Worm (Caenorhabditis elegans) whole organism, L4 larva: Measurements from ENCODE around the gene B0391.14.

ENCODE experiments used
- D1046.2 ChIP-seq: fragments of 200-800 bp; sonication (Bioruptor generic); IDR thresholded peaks from 2 replicates; pipeline ENCODE4 v1.3.6; 2022; ENCODE audit warnings: missing genetic modification characterization, missing compliant biosample characterization
- F37D6.2 ChIP-seq: sonication (generic microtip); optimal IDR thresholded peaks from 2 replicates; lab custom pipeline; 2016; ENCODE audit warnings: mild to moderate bottlenecking, missing genetic modification characterization, missing compliant biosample characterization
- T26A8.4 ChIP-seq: fragments of 200-800 bp; sonication (Bioruptor generic); IDR thresholded peaks from 2 replicates; pipeline ENCODE4 v1.3.6; 2022; ENCODE audit warnings: missing genetic modification characterization, missing compliant biosample characterization
- Y48G9A.11 ChIP-seq: fragments of 200-800 bp; sonication (Bioruptor generic); IDR thresholded peaks from 2 replicates; pipeline ENCODE4 v1.3.6; 2022; ENCODE audit warnings: missing genetic modification reagents, missing genetic modification characterization, missing compliant biosample characterization
- Y5F2A.4 ChIP-seq: fragments of 200-800 bp; sonication (Bioruptor generic); optimal IDR thresholded peaks from 2 replicates; lab custom pipeline; 2018; ENCODE audit warnings: mild to moderate bottlenecking, missing genetic modification characterization, missing compliant biosample characterization
- Y75B8A.6 ChIP-seq: fragments of 200-800 bp; sonication (Bioruptor generic); IDR thresholded peaks from 2 replicates; pipeline ENCODE4 v1.3.6; 2022; ENCODE audit warnings: missing genetic modification reagents, missing genetic modification characterization, missing compliant biosample characterization
- ZK337.2 ChIP-seq: fragments of 200-800 bp; sonication (Bioruptor generic); IDR thresholded peaks from 2 replicates; pipeline ENCODE4 v1.3.6; 2022; ENCODE audit warnings: missing genetic modification reagents, missing genetic modification characterization, missing compliant biosample characterization
- ZK546.5 ChIP-seq, 2 experiments: sonication (generic microtip); optimal IDR thresholded peaks; 2 replicates each; lab custom pipeline; 2017; ENCODE audit warnings: missing biosample characterization in 2 of 2, missing genetic modification characterization in 2 of 2
- aha-1 ChIP-seq: fragments of 150-350 bp; peaks from one replicate; lab custom pipeline; 2014; ENCODE audit warnings: missing biosample characterization, missing genetic modification characterization
- ceh-20 ChIP-seq: fragments of 200-800 bp; sonication (Bioruptor generic); IDR thresholded peaks from 2 replicates; pipeline ENCODE4 v1.3.6; 2022; ENCODE audit warnings: missing genetic modification reagents, missing genetic modification characterization, missing compliant biosample characterization
- ceh-28 ChIP-seq: fragments of 150-350 bp; optimal IDR thresholded peaks from 2 replicates; lab custom pipeline; 2014; ENCODE audit warnings: missing biosample characterization, missing genetic modification reagents, missing genetic modification characterization
- ceh-44 ChIP-seq: fragments of 200-800 bp; sonication (Bioruptor generic); IDR thresholded peaks from 2 replicates; pipeline ENCODE4 v1.3.6; 2022; ENCODE audit warnings: missing genetic modification reagents, missing genetic modification characterization, missing compliant biosample characterization
- dmd-6 ChIP-seq: fragments of 200-800 bp; sonication (Bioruptor generic); IDR thresholded peaks from 2 replicates; pipeline ENCODE4 v1.3.6; 2022; ENCODE audit warnings: missing genetic modification reagents, missing genetic modification characterization, missing compliant biosample characterization
- dmd-9 ChIP-seq: fragments of 200-800 bp; sonication (Bioruptor generic); IDR thresholded peaks from 2 replicates; pipeline ENCODE4 v1.3.6; 2022; ENCODE audit warnings: missing genetic modification reagents, missing genetic modification characterization, missing compliant biosample characterization
- dpl-1 ChIP-seq: fragments of 150-350 bp; optimal IDR thresholded peaks from 2 replicates; lab custom pipeline; 2014; ENCODE audit warnings: missing biosample characterization, missing genetic modification reagents, missing genetic modification characterization
- hif-1 ChIP-seq, 2 experiments: sonication (generic microtip); optimal IDR thresholded peaks; 2 replicates each; lab custom pipeline; 2016 to 2017; ENCODE audit warnings: missing compliant biosample characterization in 2 of 2, missing genetic modification characterization in 2 of 2, missing genetic modification reagents in 2 of 2, missing genotype in 2 of 2, mild to moderate bottlenecking in 1 of 2
- lin-13 ChIP-seq: fragments of 150-350 bp; optimal IDR thresholded peaks from 2 replicates; lab custom pipeline; 2014; ENCODE audit warnings: missing biosample characterization, missing genetic modification reagents, missing genetic modification characterization
- lin-15B ChIP-seq: fragments of 150-350 bp; sonication (generic microtip); optimal IDR thresholded peaks from 3 replicates; lab custom pipeline; 2014; ENCODE audit warnings: missing biosample characterization, missing genetic modification characterization
- lin-29 ChIP-seq: fragments of 200-800 bp; sonication (Bioruptor generic); IDR thresholded peaks from 2 replicates; pipeline ENCODE4 v1.3.6; 2022; ENCODE audit warnings: missing genetic modification reagents, missing genetic modification characterization, missing compliant biosample characterization
- lin-38 ChIP-seq: fragments of 200-800 bp; sonication (Bioruptor generic); IDR thresholded peaks from 2 replicates; pipeline ENCODE4 v1.3.6; 2022; ENCODE audit warnings: missing genetic modification reagents, missing genetic modification characterization, missing compliant biosample characterization
- lsy-2 ChIP-seq, 2 experiments: fragments of 150-350 bp in 1 of 2; sonication (generic microtip) in 1 of 2; optimal IDR thresholded peaks; 2 replicates each; lab custom pipeline; 2014 to 2017; ENCODE audit warnings: missing biosample characterization in 2 of 2, missing genetic modification characterization in 2 of 2
- madf-5 ChIP-seq, 2 experiments: fragments of 200-800 bp; sonication (Bioruptor generic); IDR thresholded peaks; 2 replicates each; pipeline ENCODE4 v1.3.6; 2022; ENCODE audit warnings: missing compliant biosample characterization in 2 of 2, missing genetic modification characterization in 2 of 2
- madf-9 ChIP-seq: fragments of 200-800 bp; sonication (Bioruptor generic); conservative IDR thresholded peaks from 2 replicates; pipeline ENCODE4 v1.3.6; 2022; ENCODE audit warnings: missing genetic modification reagents, missing genetic modification characterization, missing compliant biosample characterization
- mdl-1 ChIP-seq, 2 experiments: fragments of 150-350 bp in 1 of 2; sonication (generic microtip) in 1 of 2; optimal IDR thresholded peaks; 2 replicates each; lab custom pipeline; 2014 to 2017; ENCODE audit warnings: missing biosample characterization in 2 of 2, missing genetic modification characterization in 2 of 2
- mdt-29 ChIP-seq: fragments of 200-800 bp; sonication (Bioruptor generic); IDR thresholded peaks from 2 replicates; pipeline ENCODE4 v1.3.6; 2022; ENCODE audit warnings: missing genetic modification reagents, missing genetic modification characterization, missing compliant biosample characterization
- mxl-3 ChIP-seq: fragments of 200-800 bp; sonication (Bioruptor generic); optimal IDR thresholded peaks from 2 replicates; lab custom pipeline; 2018; ENCODE audit warnings: mild to moderate bottlenecking, missing genetic modification characterization, missing compliant biosample characterization
- nhr-102 ChIP-seq: sonication (generic microtip); optimal IDR thresholded peaks from 2 replicates; lab custom pipeline; 2016; ENCODE audit warnings: mild to moderate bottlenecking, missing genetic modification characterization, moderate library complexity, missing compliant biosample characterization
- nhr-11 ChIP-seq: fragments of 150-350 bp; optimal IDR thresholded peaks from 2 replicates; lab custom pipeline; 2014; ENCODE audit warnings: missing biosample characterization, missing genetic modification characterization
- nhr-111 ChIP-seq: fragments of 200-800 bp; sonication (Bioruptor generic); optimal IDR thresholded peaks from 2 replicates; lab custom pipeline; 2018; ENCODE audit warnings: mild to moderate bottlenecking, missing genetic modification characterization, missing compliant biosample characterization
- nhr-25 ChIP-seq: sonication (generic microtip); optimal IDR thresholded peaks from 2 replicates; lab custom pipeline; 2017; ENCODE audit warnings: missing genetic modification characterization, mild to moderate bottlenecking, missing compliant biosample characterization, antibody characterized with exemption, moderate library complexity, borderline replicate concordance; ENCODE audit not compliant: insufficient read depth
- nhr-28 ChIP-seq: fragments of 150-350 bp; optimal IDR thresholded peaks from 2 replicates; lab custom pipeline; 2014; ENCODE audit warnings: missing biosample characterization, missing genetic modification characterization
- nhr-42 ChIP-seq: fragments of 200-800 bp; sonication (Bioruptor generic); IDR thresholded peaks from 2 replicates; pipeline ENCODE4 v1.3.6; 2022; ENCODE audit warnings: missing genetic modification characterization, missing compliant biosample characterization
- nhr-48 ChIP-seq: sonication (generic microtip); optimal IDR thresholded peaks from 2 replicates; lab custom pipeline; 2016; ENCODE audit warnings: mild to moderate bottlenecking, missing genetic modification characterization, missing compliant biosample characterization
- rbr-2 ChIP-seq: sonication (generic microtip); optimal IDR thresholded peaks from 2 replicates; lab custom pipeline; 2016; ENCODE audit warnings: missing genotype, missing genetic modification characterization, missing compliant biosample characterization
- set-16 ChIP-seq: fragments of 200-800 bp; sonication (Bioruptor generic); IDR thresholded peaks from 2 replicates; pipeline ENCODE4 v1.3.6; 2022; ENCODE audit warnings: missing genetic modification reagents, missing genetic modification characterization, missing compliant biosample characterization
- snpc-1.2 ChIP-seq: fragments of 200-800 bp; sonication (Bioruptor generic); IDR thresholded peaks from 2 replicates; pipeline ENCODE4 v1.3.6; 2022; ENCODE audit warnings: missing genetic modification reagents, missing genetic modification characterization, missing compliant biosample characterization
- spr-1 ChIP-seq: sonication (generic microtip); optimal IDR thresholded peaks from 2 replicates; lab custom pipeline; 2016; ENCODE audit warnings: mild to moderate bottlenecking, missing genetic modification characterization, missing compliant biosample characterization
- spr-3 ChIP-seq: fragments of 200-800 bp; sonication (Bioruptor generic); optimal IDR thresholded peaks from 2 replicates; lab custom pipeline; 2018; ENCODE audit warnings: mild to moderate bottlenecking, missing genetic modification characterization, missing compliant biosample characterization
- tag-97 ChIP-seq: fragments of 200-800 bp; sonication (Bioruptor generic); IDR thresholded peaks from 2 replicates; pipeline ENCODE4 v1.3.6; 2022; ENCODE audit warnings: missing genetic modification characterization, missing compliant biosample characterization
- tra-1 ChIP-seq: fragments of 200-800 bp; sonication (Bioruptor generic); IDR thresholded peaks from 2 replicates; pipeline ENCODE4 v1.3.6; 2022; ENCODE audit warnings: missing genetic modification reagents, missing genetic modification characterization, missing compliant biosample characterization
- unc-62 ChIP-seq, 3 experiments: fragments of 150-350 bp in 1 of 3; sonication (generic microtip); optimal IDR thresholded peaks in 2 of 3; peaks in 1 of 3; 1 replicate in 1 of 3; 2 replicates in 2 of 3; lab custom pipeline; 2014 to 2017; ENCODE audit warnings: missing biosample characterization in 3 of 3, missing genetic modification characterization in 3 of 3, missing genetic modification reagents in 3 of 3, missing genotype in 1 of 3
- vab-7 ChIP-seq: fragments of 200-800 bp; sonication (Bioruptor generic); IDR thresholded peaks from 2 replicates; pipeline ENCODE4 v1.3.6; 2022; ENCODE audit warnings: missing genetic modification reagents, missing genetic modification characterization, missing compliant biosample characterization
- zfp-3 ChIP-seq: fragments of 200-800 bp; sonication (Bioruptor generic); conservative IDR thresholded peaks from 2 replicates; pipeline ENCODE4 v1.3.6; 2022; ENCODE audit warnings: missing genetic modification reagents, missing genetic modification characterization, missing compliant biosample characterization

The B0391.14 gene

DNA sequence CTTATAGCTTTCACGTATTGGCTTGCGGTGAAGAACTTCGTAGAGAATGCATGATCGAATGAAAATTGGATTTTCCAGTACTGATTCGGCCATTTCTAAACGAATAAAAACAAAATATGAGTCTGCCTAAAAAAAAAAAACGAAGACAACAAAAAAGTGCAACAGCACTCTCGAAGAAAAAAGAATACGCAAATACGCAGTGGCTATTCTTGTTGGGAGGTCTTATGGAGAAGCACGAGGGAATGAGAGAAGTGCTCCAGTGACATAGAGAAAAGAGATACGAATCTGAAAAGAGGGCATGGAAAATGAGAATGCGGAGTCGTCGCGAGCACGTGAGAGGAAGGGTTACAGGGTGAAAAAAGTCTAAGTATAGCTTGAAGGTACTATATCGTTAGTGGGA is 2.6 kb upstream of the B0391.14 start, which contains the start of gene fbxa-152:
fbxa-152 (minus strand) TSS at position 101 of the 400 bp plus-strand sequence.
- TF ChIP-seq snpc-1.2 (GFP tag; lab: Robert Waterston, UW) = no peak
- peak in 1 of 2 experiments; percentile 39 for TF ChIP-seq unc-62 (GFP tag; optimal IDR thresholded peaks at IDR 0.05 in 1 of 2; lab: Kevin White, UChicago)
- no peak for TF ChIP-seq unc-62 (tag; optimal IDR thresholded peaks at IDR 0.05; lab: Kevin White, UChicago)
- TF ChIP-seq, all 104 proteins: peak for 1

DNA sequence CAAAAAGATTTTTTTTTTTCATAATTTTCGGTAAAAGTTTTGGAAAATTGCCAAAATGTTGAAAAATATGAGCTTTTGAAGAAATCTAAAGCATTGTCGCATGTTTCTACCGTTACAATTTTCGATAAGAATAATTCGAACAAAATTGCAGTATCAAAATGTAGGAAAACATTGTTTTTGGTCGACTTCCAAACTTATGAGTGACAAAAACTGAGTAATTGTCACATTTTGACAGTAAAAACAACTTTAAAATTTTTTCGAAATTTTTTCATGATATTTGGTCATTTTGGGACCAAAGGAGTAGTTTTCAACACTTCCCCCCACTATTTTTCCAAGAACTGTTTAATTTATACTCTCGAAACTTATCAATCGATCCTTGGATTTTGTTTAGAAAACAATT is 5.1 kb downstream of the B0391.14 start, which contains the start of gene fbxa-139:
fbxa-139 (minus strand) TSS at position 101 of the 400 bp plus-strand sequence.
- no peak for TF ChIP-seq Y48G9A.11
- no peak for TF ChIP-seq nhr-28
- TF ChIP-seq nhr-25 (tag; lab: Kevin White, UChicago) = no peak
- no peak for TF ChIP-seq dmd-9 (GFP tag; lab: Robert Waterston, UW)
- TF ChIP-seq Y5F2A.4 (GFP tag; lab: Kevin White, UChicago) = no peak
- TF ChIP-seq lin-15B = no peak
- TF ChIP-seq lin-13 (GFP tag; lab: Kevin White, UChicago) = no peak
- no peak for TF ChIP-seq ceh-28 (tag; lab: Kevin White, UChicago)
- TF ChIP-seq unc-62 (GFP tag; optimal IDR thresholded peaks at IDR 0.05 in 1 of 2; lab: Kevin White, UChicago) = no peak
- no peak for TF ChIP-seq unc-62 (tag; optimal IDR thresholded peaks at IDR 0.05; lab: Kevin White, UChicago)
- no peak for TF ChIP-seq dmd-6 (GFP tag; lab: Robert Waterston, UW)
- TF ChIP-seq nhr-111 (GFP tag; lab: Kevin White, UChicago) = no peak
- TF ChIP-seq tag-97 (GFP tag; lab: Robert Waterston, UW) = no peak
- no peak for TF ChIP-seq mdt-29 (GFP tag; lab: Robert Waterston, UW)
- TF ChIP-seq mdl-1 (tag; optimal IDR thresholded peaks at IDR 0.05; lab: Kevin White, UChicago) = no peak
- TF ChIP-seq set-16 (GFP tag; lab: Robert Waterston, UW) = no peak
- no peak for TF ChIP-seq nhr-11 (tag; lab: Kevin White, UChicago)
- TF ChIP-seq ZK546.5 (tag; optimal IDR thresholded peaks at IDR 0.05; lab: Kevin White, UChicago) = no peak

DNA sequence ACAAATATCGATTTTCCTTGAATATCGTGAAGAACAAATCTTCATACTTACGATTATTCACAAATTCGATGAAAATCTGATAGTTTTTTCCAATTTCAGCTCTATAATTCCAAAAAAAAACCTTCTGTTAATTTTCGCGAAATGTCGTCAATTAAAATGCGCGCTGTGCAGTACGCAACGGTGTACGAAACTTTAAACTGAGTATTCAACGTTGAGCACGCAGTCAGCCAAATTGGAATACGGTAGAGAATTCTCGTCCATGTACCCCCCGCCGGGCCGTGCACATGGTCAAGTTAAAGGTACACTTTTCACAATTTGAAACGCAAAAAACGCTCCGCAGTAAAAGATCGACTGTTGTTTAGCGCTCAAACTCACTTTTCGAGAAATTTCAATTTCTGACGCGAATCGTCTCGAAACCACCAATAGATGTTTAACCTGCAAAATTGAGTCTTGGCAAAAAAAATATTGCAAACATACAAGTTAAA is 9.4 kb downstream of the B0391.14 start, which contains the start of gene F28F8.7:
F28F8.7 (minus strand) TSS at position 435 of the 485 bp plus-strand sequence.
- TF ChIP-seq rbr-2 (peak; percentile 85), tra-1 (GFP tag; lab: Robert Waterston, UW) (peak; percentile 50; the same call in 1 of the 2 replicates), F37D6.2 (tag; lab: Kevin White, UChicago) (peak; percentile 96), mdt-29 (GFP tag; lab: Robert Waterston, UW) (peak; percentile 82), vab-7 (GFP tag; lab: Robert Waterston, UW) (0 out of 2 replicates have a peak, but pooled peaks have one; percentile 44), lin-38 (GFP tag; lab: Robert Waterston, UW) (peak; percentile 92), nhr-48 (tag; lab: Kevin White, UChicago) (peak; percentile 47), ZK337.2 (0 out of 2 replicates have a peak, but pooled peaks have one; percentile 28), nhr-11 (tag; lab: Kevin White, UChicago) (peak; percentile 2), hif-1 (tag; optimal IDR thresholded peaks at IDR 0.05; lab: Kevin White, UChicago) (peak in 1 of 2 experiments; percentile 17), dmd-9 (GFP tag; lab: Robert Waterston, UW) (peak; percentile 88), spr-3 (GFP tag; lab: Kevin White, UChicago) (peak; percentile 25), ceh-44 (peak; percentile 61; the same call in 1 of the 2 replicates), nhr-102 (tag; lab: Kevin White, UChicago) (peak; percentile 79), Y48G9A.11 (peak; percentile 86), ceh-20 (GFP tag; lab: Robert Waterston, UW) (peak; percentile 85), mxl-3 (GFP tag; lab: Kevin White, UChicago) (peak; percentile 69), madf-5 (GFP tag; IDR thresholded peaks at IDR 0.05; lab: Robert Waterston, UW) (0 out of 4 replicates have a peak, but pooled peaks of 1 of the 2 experiments have one; percentile 42), mdl-1 (tag; optimal IDR thresholded peaks at IDR 0.05; lab: Kevin White, UChicago) (peak in 1 of 2 experiments; percentile 16), lsy-2 (tag; optimal IDR thresholded peaks at IDR 0.05; lab: Kevin White, UChicago) (peak; percentile 85 to 95), lin-29 (GFP tag; lab: Robert Waterston, UW) (peak; percentile 63; the same call in 1 of the 2 replicates), nhr-42 (peak; percentile 94), spr-1 (tag; lab: Kevin White, UChicago) (peak; percentile 20), D1046.2 (peak; percentile 93), zfp-3 (GFP tag; lab: Robert Waterston, UW) (peak; percentile 91), T26A8.4 (GFP tag; lab: Robert Waterston, UW) (peak; percentile 85), madf-9 (GFP tag; lab: Robert Waterston, UW) (peak; percentile 30; the same call in 1 of the 2 replicates), Y75B8A.6 (0 out of 2 replicates have a peak, but pooled peaks have one; percentile 14), dpl-1 (peak; percentile 57), dmd-6 (GFP tag; lab: Robert Waterston, UW) (peak; percentile 87), aha-1 (tag; lab: Kevin White, UChicago) (peak; percentile 16)
